4 fruit fly cellular contexts compared by ENCODE assay signal in genomic region chr3R:5215334-5216307, dm6.
TF ChIP-seq lines count a peak whose summit lies in the region.

No protein-coding gene starts in this region.

TF ChIP-seq in whole organism, adult, 20 proteins besides CTCF, POLR2A, EP300 and RAD21 (continued from another document):
- TF ChIP-seq CG7045 (GFP tag; optimal IDR thresholded peaks at IDR 0.05; lab: Kevin White, UChicago) (peak; percentile 90), CG14711 (tag; optimal IDR thresholded peaks at IDR 0.05; lab: Kevin White, UChicago) (peak; percentile 77)
TF ChIP-seq in whole organism, adult: peak in this region for 17.

TF ChIP-seq in whole organism, embryonic, 481 proteins besides CTCF, POLR2A, EP300 and RAD21 (continued from another document and continues in another):
- TF ChIP-seq Rfx (GFP tag; IDR thresholded peaks at IDR 0.05; lab: Robert Waterston, UW) = peak; percentile 71
- peak; percentile 99 for TF ChIP-seq CG7987 (GFP tag; optimal IDR thresholded peaks at IDR 0.05; lab: Kevin White, UChicago)
- peak; percentile 94 for TF ChIP-seq CG6689 (GFP tag; IDR thresholded peaks at IDR 0.05; lab: Robert Waterston, UW)
- TF ChIP-seq CG17568 (GFP tag; optimal IDR thresholded peaks at IDR 0.05; lab: Kevin White, UChicago) = peak; percentile 98
- TF ChIP-seq CG12219 (GFP tag; optimal IDR thresholded peaks at IDR 0.05; lab: Kevin White, UChicago) = peak; percentile 94
- peak; percentile 99 for TF ChIP-seq CG12236 (GFP tag; optimal IDR thresholded peaks at IDR 0.05; lab: Kevin White, UChicago)
- TF ChIP-seq ara (GFP tag; IDR thresholded peaks at IDR 0.05; lab: Robert Waterston, UW) = peak; percentile 99
- TF ChIP-seq cwo (GFP tag; optimal IDR thresholded peaks at IDR 0.05; lab: Kevin White, UChicago) = peak; percentile 64
- TF ChIP-seq MTF-1 (GFP tag; optimal IDR thresholded peaks at IDR 0.05; lab: Kevin White, UChicago; ENCODE audit: borderline replicate concordance) = peak; percentile 99
- TF ChIP-seq hkb (optimal IDR thresholded peaks at IDR 0.05; lab: Kevin White, UChicago) = no peak
- TF ChIP-seq hkb (GFP tag; IDR thresholded peaks at IDR 0.05; lab: Robert Waterston, UW) = peak; percentile 98
- peak; percentile 84 for TF ChIP-seq HLH54F (GFP tag; optimal IDR thresholded peaks at IDR 0.05; lab: Kevin White, UChicago)
- peak; percentile 99 for TF ChIP-seq wek (GFP tag; optimal IDR thresholded peaks at IDR 0.05; lab: Kevin White, UChicago)
- TF ChIP-seq CG34422 (GFP tag; IDR thresholded peaks at IDR 0.05; lab: Robert Waterston, UW) = peak; percentile 82
- TF ChIP-seq CG6765 (GFP tag; optimal IDR thresholded peaks at IDR 0.05; lab: Kevin White, UChicago) = peak; percentile 56
- no peak for TF ChIP-seq cad (GFP tag; optimal IDR thresholded peaks at IDR 0.05; lab: Kevin White, UChicago)
- peak; percentile 92 for TF ChIP-seq CG7271 (tag; optimal IDR thresholded peaks at IDR 0.05; lab: Kevin White, UChicago)
- peak; percentile 78 for TF ChIP-seq NFAT (GFP tag; IDR thresholded peaks at IDR 0.05; lab: Robert Waterston, UW)
- peak; percentile 99 for TF ChIP-seq CG1792 (GFP tag; optimal IDR thresholded peaks at IDR 0.05; lab: Kevin White, UChicago)
- TF ChIP-seq CG11247 (GFP tag; IDR thresholded peaks at IDR 0.05; lab: Robert Waterston, UW) = peak; percentile 90
- peak; percentile 79 for TF ChIP-seq CG12155 (GFP tag; optimal IDR thresholded peaks at IDR 0.05; lab: Kevin White, UChicago)
- peak; percentile 100 for TF ChIP-seq sens (GFP tag; lab: Kevin White, UChicago)
- peak; percentile 64 for TF ChIP-seq CG7928 (GFP tag; optimal IDR thresholded peaks at IDR 0.05; lab: Kevin White, UChicago)
- TF ChIP-seq CG8290 (GFP tag; optimal IDR thresholded peaks at IDR 0.05; lab: Kevin White, UChicago) = peak; percentile 100
- peak; percentile 91 to 100 for TF ChIP-seq CG8290 (tag; optimal IDR thresholded peaks at IDR 0.05; lab: Kevin White, UChicago)
- TF ChIP-seq cato (GFP tag; optimal IDR thresholded peaks at IDR 0.05; lab: Kevin White, UChicago; ENCODE audit: borderline replicate concordance) = peak; percentile 97
- peak; percentile 92 for TF ChIP-seq dmrt99B (tag; optimal IDR thresholded peaks at IDR 0.05; lab: Kevin White, UChicago)
- TF ChIP-seq ems (GFP tag; optimal IDR thresholded peaks at IDR 0.05; lab: Kevin White, UChicago) = peak; percentile 96
- TF ChIP-seq CG4404 (GFP tag; IDR thresholded peaks at IDR 0.05; lab: Robert Waterston, UW) = peak; percentile 75
- peak; percentile 88 for TF ChIP-seq bowl (GFP tag; IDR thresholded peaks at IDR 0.05; lab: Robert Waterston, UW)
- no peak for TF ChIP-seq pzg (GFP tag; optimal IDR thresholded peaks at IDR 0.05; lab: Kevin White, UChicago)
- peak; percentile 91 for TF ChIP-seq D19A (tag; optimal IDR thresholded peaks at IDR 0.05; lab: Kevin White, UChicago)
- TF ChIP-seq CG2889 (GFP tag; IDR thresholded peaks at IDR 0.05; lab: Robert Waterston, UW) = peak; percentile 80
- no peak for TF ChIP-seq Dll (GFP tag; IDR thresholded peaks at IDR 0.05; lab: Robert Waterston, UW; ENCODE audit: partially characterized antibody)
- peak; percentile 67; the same call in 2 of the 3 replicates for TF ChIP-seq CG6175 (GFP tag; IDR thresholded peaks at IDR 0.05; lab: Robert Waterston, UW)
- TF ChIP-seq fd3F (GFP tag; optimal IDR thresholded peaks at IDR 0.05; lab: Kevin White, UChicago) = peak; percentile 58
- TF ChIP-seq CG15011 (GFP tag; optimal IDR thresholded peaks at IDR 0.05; lab: Kevin White, UChicago) = peak; percentile 93
- peak; percentile 93 for TF ChIP-seq unpg (GFP tag; optimal IDR thresholded peaks at IDR 0.05; lab: Kevin White, UChicago)
- peak; percentile 78 for TF ChIP-seq ind (GFP tag; optimal IDR thresholded peaks at IDR 0.05; lab: Kevin White, UChicago)
- peak; percentile 68 for TF ChIP-seq CG30020 (tag; optimal IDR thresholded peaks at IDR 0.05; lab: Kevin White, UChicago)
- TF ChIP-seq jigr1 (GFP tag; IDR thresholded peaks at IDR 0.05; lab: Robert Waterston, UW) = 0 out of 3 replicates have a peak, but pooled peaks have one; percentile 43
- TF ChIP-seq Bdp1 (GFP tag; optimal IDR thresholded peaks at IDR 0.05; lab: Kevin White, UChicago) = peak; percentile 96

TF ChIP-seq in whole organism, prepupa, 60 proteins besides CTCF, POLR2A, EP300 and RAD21 (continued from another document):
- TF ChIP-seq acj6 (GFP tag; optimal IDR thresholded peaks at IDR 0.05; lab: Kevin White, UChicago) (peak; percentile 92), dac (GFP tag; optimal IDR thresholded peaks at IDR 0.05; lab: Kevin White, UChicago) (peak; percentile 78), Sox102F (GFP tag; optimal IDR thresholded peaks at IDR 0.05; lab: Kevin White, UChicago) (peak; percentile 94), CG16779 (tag; optimal IDR thresholded peaks at IDR 0.05; lab: Kevin White, UChicago) (peak; percentile 83), Ets21C (GFP tag; optimal IDR thresholded peaks at IDR 0.05; lab: Kevin White, UChicago) (peak; percentile 87), Sox15 (GFP tag; optimal IDR thresholded peaks at IDR 0.05; lab: Kevin White, UChicago) (peak; percentile 82), Met (GFP tag; optimal IDR thresholded peaks at IDR 0.05; lab: Kevin White, UChicago) (peak; percentile 93), lz (GFP tag; optimal IDR thresholded peaks at IDR 0.05; lab: Kevin White, UChicago) (peak; percentile 90), topi (GFP tag; optimal IDR thresholded peaks at IDR 0.05; lab: Kevin White, UChicago) (peak; percentile 94), Eip93F (GFP tag; optimal IDR thresholded peaks at IDR 0.05; lab: Kevin White, UChicago) (peak; percentile 11), CG6792 (GFP tag; optimal IDR thresholded peaks at IDR 0.05; lab: Kevin White, UChicago) (peak; percentile 91), CG32006 (GFP tag; optimal IDR thresholded peaks at IDR 0.05; lab: Kevin White, UChicago) (peak; percentile 89), CG11902 (GFP tag; optimal IDR thresholded peaks at IDR 0.05; lab: Kevin White, UChicago) (peak; percentile 82), CG8119 (GFP tag; IDR thresholded peaks at IDR 0.05; lab: Robert Waterston, UW) (peak; percentile 78), Hr39 (GFP tag; optimal IDR thresholded peaks at IDR 0.05; lab: Kevin White, UChicago) (peak; percentile 92), fd59A (GFP tag; optimal IDR thresholded peaks at IDR 0.05; lab: Kevin White, UChicago) (peak; percentile 86), Ets96B (tag; optimal IDR thresholded peaks at IDR 0.05; lab: Kevin White, UChicago) (peak; percentile 90), pdm3 (GFP tag; optimal IDR thresholded peaks at IDR 0.05; lab: Kevin White, UChicago) (peak; percentile 93), CG10631 (GFP tag; optimal IDR thresholded peaks at IDR 0.05; lab: Kevin White, UChicago) (peak; percentile 89), CG3032 (tag; optimal IDR thresholded peaks at IDR 0.05; lab: Kevin White, UChicago) (peak; percentile 90), svp (GFP tag; lab: Kevin White, UChicago) (peak; percentile 92), Gug (GFP tag; IDR thresholded peaks at IDR 0.05; lab: Robert Waterston, UW) (peak; percentile 69), cyc (GFP tag; optimal IDR thresholded peaks at IDR 0.05; lab: Kevin White, UChicago) (peak; percentile 91), CG3919 (GFP tag; optimal IDR thresholded peaks at IDR 0.05; lab: Kevin White, UChicago) (peak; percentile 91), Eip75B (GFP tag; optimal IDR thresholded peaks at IDR 0.05; lab: Kevin White, UChicago) (peak; percentile 92), CG1621 (tag; optimal IDR thresholded peaks at IDR 0.05; lab: Kevin White, UChicago) (peak; percentile 86), OdsH (GFP tag; optimal IDR thresholded peaks at IDR 0.05; lab: Kevin White, UChicago) (peak; percentile 92), esn (GFP tag; optimal IDR thresholded peaks at IDR 0.05; lab: Kevin White, UChicago) (peak; percentile 94), CG6808 (GFP tag; optimal IDR thresholded peaks at IDR 0.05; lab: Kevin White, UChicago) (peak; percentile 92), CG6854 (GFP tag; optimal IDR thresholded peaks at IDR 0.05; lab: Kevin White, UChicago) (peak; percentile 72), CG31627 (GFP tag; optimal IDR thresholded peaks at IDR 0.05; lab: Kevin White, UChicago) (peak; percentile 92), spab (GFP tag; optimal IDR thresholded peaks at IDR 0.05; lab: Kevin White, UChicago) (peak; percentile 84), Lpt (GFP tag; optimal IDR thresholded peaks at IDR 0.05; lab: Kevin White, UChicago) (peak; percentile 84), CG10669 (GFP tag; optimal IDR thresholded peaks at IDR 0.05; lab: Kevin White, UChicago) (peak; percentile 87), CG15336 (GFP tag; IDR thresholded peaks at IDR 0.05; lab: Robert Waterston, UW) (peak; percentile 91), CG11762 (GFP tag; optimal IDR thresholded peaks at IDR 0.05; lab: Kevin White, UChicago; ENCODE audit: insufficient read depth) (peak; percentile 78), CG8632 (GFP tag; optimal IDR thresholded peaks at IDR 0.05; lab: Kevin White, UChicago) (peak; percentile 87), vri (GFP tag; optimal IDR thresholded peaks at IDR 0.05; lab: Kevin White, UChicago) (peak; percentile 88), CG6276 (GFP tag; optimal IDR thresholded peaks at IDR 0.05; lab: Kevin White, UChicago) (peak; percentile 82), CG9139 (GFP tag; optimal IDR thresholded peaks at IDR 0.05; lab: Kevin White, UChicago) (peak; percentile 43), Sox14 (GFP tag; optimal IDR thresholded peaks at IDR 0.05; lab: Kevin White, UChicago) (peak; percentile 93)

TF ChIP-seq in whole organism, wandering third instar larva, 38 proteins besides CTCF, POLR2A, EP300 and RAD21 (continued from another document):
- TF ChIP-seq Abd-B (GFP tag; optimal IDR thresholded peaks at IDR 0.05; lab: Kevin White, UChicago) (no peak), jim (GFP tag; optimal IDR thresholded peaks at IDR 0.05; lab: Kevin White, UChicago) (peak; percentile 98), rgr (GFP tag; optimal IDR thresholded peaks at IDR 0.05; lab: Kevin White, UChicago) (peak; percentile 92), GATAd (GFP tag; optimal IDR thresholded peaks at IDR 0.05; lab: Kevin White, UChicago) (no peak), HLH106 (tag; optimal IDR thresholded peaks at IDR 0.05; lab: Kevin White, UChicago) (peak; percentile 92), Vsx2 (GFP tag; optimal IDR thresholded peaks at IDR 0.05; lab: Kevin White, UChicago; ENCODE audit: partially characterized antibody) (no peak), brk (GFP tag; optimal IDR thresholded peaks at IDR 0.05; lab: Kevin White, UChicago) (no peak), sage (GFP tag; optimal IDR thresholded peaks at IDR 0.05; lab: Kevin White, UChicago) (peak; percentile 81), dl (GFP tag; optimal IDR thresholded peaks at IDR 0.05; lab: Kevin White, UChicago; ENCODE audit: insufficient read depth in 1 of 2, partially characterized antibody in 2 of 2) (no peak), lola (GFP tag; optimal IDR thresholded peaks at IDR 0.05; lab: Kevin White, UChicago) (no peak), Hnf4 (GFP tag; optimal IDR thresholded peaks at IDR 0.05; lab: Kevin White, UChicago) (peak; percentile 91), h (GFP tag; optimal IDR thresholded peaks at IDR 0.05; lab: Kevin White, UChicago) (peak; percentile 91), N (GFP tag; optimal IDR thresholded peaks at IDR 0.05; lab: Kevin White, UChicago) (no peak), foxo (GFP tag; optimal IDR thresholded peaks at IDR 0.05; lab: Kevin White, UChicago) (peak; percentile 22 to 93), CG32264 (GFP tag; optimal IDR thresholded peaks at IDR 0.05; lab: Kevin White, UChicago) (peak; percentile 83), Dfd (GFP tag; optimal IDR thresholded peaks at IDR 0.05; lab: Kevin White, UChicago) (no peak)
